Worm (Caenorhabditis elegans) whole organism, young adult: ENCODE results near the gene Y17G9A.3.

Experiments
- F52B5.7 ChIP-seq: sonication (generic microtip); optimal IDR thresholded peaks from 2 replicates; lab custom pipeline; 2016; ENCODE audit warnings: mild to moderate bottlenecking, missing genetic modification characterization, missing compliant biosample characterization
- Y95B8A.8 ChIP-seq: fragments of 200-800 bp; sonication (Bioruptor generic); IDR thresholded peaks from 2 replicates; pipeline ENCODE4 v1.3.6; 2022; ENCODE audit warnings: missing genetic modification reagents, missing genetic modification characterization, missing compliant biosample characterization
- egrh-3 ChIP-seq: fragments of 200-800 bp; sonication (Bioruptor generic); IDR thresholded peaks from 2 replicates; pipeline ENCODE4 v1.3.6; 2022; ENCODE audit warnings: missing genetic modification reagents, missing genetic modification characterization, missing compliant biosample characterization
- ets-4 ChIP-seq: fragments of 200-800 bp; sonication (Bioruptor generic); optimal IDR thresholded peaks from 2 replicates; lab custom pipeline; 2018; ENCODE audit warnings: mild to moderate bottlenecking, missing genetic modification characterization, missing compliant biosample characterization
- nfya-1 ChIP-seq: sonication (generic microtip); optimal IDR thresholded peaks from 2 replicates; lab custom pipeline; 2017; ENCODE audit warnings: antibody characterized with exemption, missing compliant biosample characterization, missing genetic modification characterization, borderline replicate concordance; ENCODE audit not compliant: insufficient read depth
- pha-4 ChIP-seq: fragments of 150-350 bp; sonication (generic microtip); optimal IDR thresholded peaks from 2 replicates; lab custom pipeline; 2014; ENCODE audit warnings: missing biosample characterization, missing genetic modification reagents, missing genetic modification characterization
- snpc-1.1 ChIP-seq: sonication (generic microtip); optimal IDR thresholded peaks from 2 replicates; lab custom pipeline; 2017; ENCODE audit warnings: missing genetic modification characterization, mild to moderate bottlenecking, missing compliant biosample characterization, antibody characterized with exemption, moderate library complexity, missing genotype, missing genetic modification reagents; ENCODE audit not compliant: insufficient read depth
- tbx-9 ChIP-seq: sonication (generic microtip); optimal IDR thresholded peaks from 2 replicates; lab custom pipeline; 2016; ENCODE audit warnings: borderline replicate concordance, missing genetic modification characterization, inconsistent platforms, missing compliant biosample characterization
- zfh-2 ChIP-seq: fragments of 200-800 bp; sonication (Bioruptor generic); conservative IDR thresholded peaks from 2 replicates; pipeline ENCODE4 v1.3.6; 2022; ENCODE audit warnings: missing genetic modification reagents, missing genetic modification characterization, missing compliant biosample characterization

DNA sequence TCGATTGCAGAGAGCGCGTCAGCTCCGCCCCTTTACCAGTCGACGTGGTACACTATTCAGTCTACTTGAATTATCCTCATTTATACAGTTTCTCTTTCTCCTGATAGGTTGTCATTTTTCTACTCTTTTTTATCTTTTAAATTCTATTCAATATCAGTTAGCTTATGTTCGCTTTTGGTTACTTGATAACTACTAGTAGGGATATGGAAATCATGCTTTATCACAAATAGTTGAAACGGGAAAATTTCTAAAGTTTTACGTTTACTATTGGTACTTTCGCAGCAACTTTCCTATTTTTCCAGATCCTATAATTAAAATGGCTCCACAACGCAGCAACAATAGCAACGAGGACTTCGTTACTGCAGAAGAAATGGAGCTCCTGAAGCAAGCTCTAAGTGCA is 31.1 kb upstream of the Y17G9A.3 start, which contains the start of gene sgnh-1:
- no peak for TF ChIP-seq zfh-2 (GFP tag; lab: Robert Waterston, UW)
- no peak for TF ChIP-seq nfya-1 (tag; lab: Kevin White, UChicago)
- no peak for TF ChIP-seq egrh-3 (GFP tag; lab: Robert Waterston, UW)
- no peak for TF ChIP-seq snpc-1.1 (tag; lab: Kevin White, UChicago)
- TF ChIP-seq Y95B8A.8: no peak
- no peak for TF ChIP-seq tbx-9 (tag; lab: Kevin White, UChicago)
- no peak for TF ChIP-seq ets-4 (GFP tag; lab: Kevin White, UChicago)
- no peak for TF ChIP-seq F52B5.7 (tag; lab: Kevin White, UChicago)
- TF ChIP-seq pha-4 (tag; lab: Kevin White, UChicago): no peak
